Worm (Caenorhabditis elegans): ENCODE results near the gene pgph-3.

The pgph-3 gene

ce11 chrV:5739438-5739837, 24.2 kb downstream of the pgph-3 start:
- TF ChIP-seq tab-1 (GFP tag; IDR thresholded peaks at IDR 0.05) (no peak), ztf-23 (GFP tag; IDR thresholded peaks at IDR 0.05) (no peak), klf-2 (GFP tag; conservative IDR thresholded peaks at IDR 0.05) (no peak), ref-1 (GFP tag; conservative IDR thresholded peaks at IDR 0.05) (no peak), med-1 (GFP tag; optimal IDR thresholded peaks at IDR 0.05; ENCODE audit: insufficient read depth) (no peak), ztf-29 (GFP tag; IDR thresholded peaks at IDR 0.05) (no peak), T22C8.4 (GFP tag; IDR thresholded peaks at IDR 0.05) (no peak), cog-1 (tag; optimal IDR thresholded peaks at IDR 0.05) (no peak), flt-1 (GFP tag; IDR thresholded peaks at IDR 0.05) (no peak)

- TF ChIP-seq ref-1 (GFP tag; conservative IDR thresholded peaks at IDR 0.05) (no peak), tab-1 (GFP tag; IDR thresholded peaks at IDR 0.05) (no peak), ztf-23 (GFP tag; IDR thresholded peaks at IDR 0.05) (no peak), T22C8.4 (GFP tag; IDR thresholded peaks at IDR 0.05) (no peak), med-1 (GFP tag; optimal IDR thresholded peaks at IDR 0.05; ENCODE audit: insufficient read depth) (no peak), cog-1 (tag; optimal IDR thresholded peaks at IDR 0.05) (no peak), flt-1 (GFP tag; IDR thresholded peaks at IDR 0.05) (no peak), klf-2 (GFP tag; conservative IDR thresholded peaks at IDR 0.05) (no peak), ztf-29 (GFP tag; IDR thresholded peaks at IDR 0.05) (no peak)
These were observed 27.6 kb downstream of the pgph-3 start, which contains the start of gene K09H11.6 for ce11 chrV:5736068-5736467. TSS of gene K09H11.6 (minus strand) at chrV:5736168.

ce11 chrV:5730783-5731182, 32.9 kb downstream of the pgph-3 start, which contains the start of gene K09H11.15:
TSS of gene K09H11.15 (minus strand) at chrV:5730883.
- no peak for TF ChIP-seq T22C8.4 (GFP tag; IDR thresholded peaks at IDR 0.05)
- TF ChIP-seq cog-1 (tag; optimal IDR thresholded peaks at IDR 0.05), result no peak
- TF ChIP-seq tab-1 (GFP tag; IDR thresholded peaks at IDR 0.05), result no peak
- TF ChIP-seq ztf-23 (GFP tag; IDR thresholded peaks at IDR 0.05), result no peak
- no peak for TF ChIP-seq ztf-29 (GFP tag; IDR thresholded peaks at IDR 0.05)
- no peak for TF ChIP-seq ref-1 (GFP tag; conservative IDR thresholded peaks at IDR 0.05)
- no peak for TF ChIP-seq flt-1 (GFP tag; IDR thresholded peaks at IDR 0.05)
- no peak for TF ChIP-seq klf-2 (GFP tag; conservative IDR thresholded peaks at IDR 0.05)
- no peak for TF ChIP-seq med-1 (GFP tag; optimal IDR thresholded peaks at IDR 0.05; ENCODE audit: insufficient read depth)

ce11 chrV:5726463-5726862, 37.2 kb downstream of the pgph-3 start, which contains the start of gene K09H11.4:
TSS of gene K09H11.4 (minus strand) at chrV:5726563.
- TF ChIP-seq med-1 (GFP tag; optimal IDR thresholded peaks at IDR 0.05; ENCODE audit: insufficient read depth) (no peak), tab-1 (GFP tag; IDR thresholded peaks at IDR 0.05) (no peak), ztf-29 (GFP tag; IDR thresholded peaks at IDR 0.05) (no peak), ztf-23 (GFP tag; IDR thresholded peaks at IDR 0.05) (no peak), T22C8.4 (GFP tag; IDR thresholded peaks at IDR 0.05) (no peak), flt-1 (GFP tag; IDR thresholded peaks at IDR 0.05) (no peak), klf-2 (GFP tag; conservative IDR thresholded peaks at IDR 0.05) (no peak)

ce11 chrV:5724395-5724794, 39.3 kb downstream of the pgph-3 start:
- TF ChIP-seq klf-2 (GFP tag; conservative IDR thresholded peaks at IDR 0.05), result no peak
- no peak for TF ChIP-seq ref-1 (GFP tag; conservative IDR thresholded peaks at IDR 0.05)
- TF ChIP-seq ztf-29 (GFP tag; IDR thresholded peaks at IDR 0.05), result no peak
- no peak for TF ChIP-seq tab-1 (GFP tag; IDR thresholded peaks at IDR 0.05)
- no peak for TF ChIP-seq T22C8.4 (GFP tag; IDR thresholded peaks at IDR 0.05)
- no peak for TF ChIP-seq cog-1 (tag; optimal IDR thresholded peaks at IDR 0.05)
- no peak for TF ChIP-seq flt-1 (GFP tag; IDR thresholded peaks at IDR 0.05)
- no peak for TF ChIP-seq ztf-23 (GFP tag; IDR thresholded peaks at IDR 0.05)
- TF ChIP-seq med-1 (GFP tag; optimal IDR thresholded peaks at IDR 0.05; ENCODE audit: insufficient read depth), result no peak

ce11 chrV:5722093-5722492, 41.6 kb downstream of the pgph-3 start:
- TF ChIP-seq ztf-29 (GFP tag; IDR thresholded peaks at IDR 0.05) (no peak), flt-1 (GFP tag; IDR thresholded peaks at IDR 0.05) (no peak), klf-2 (GFP tag; conservative IDR thresholded peaks at IDR 0.05) (no peak)

- TF ChIP-seq cog-1 (tag; optimal IDR thresholded peaks at IDR 0.05) (no peak), flt-1 (GFP tag; IDR thresholded peaks at IDR 0.05) (no peak)
These were observed 46.3 kb downstream of the pgph-3 start, which contains the start of gene rga-3 for ce11 chrV:5717237-5717935. TSS of gene rga-3 (plus strand) at chrV:5717885.

- no peak for TF ChIP-seq klf-2 (GFP tag; conservative IDR thresholded peaks at IDR 0.05)
- TF ChIP-seq ref-1 (GFP tag; conservative IDR thresholded peaks at IDR 0.05), result no peak
- TF ChIP-seq cog-1 (tag; optimal IDR thresholded peaks at IDR 0.05), result no peak
- no peak for TF ChIP-seq ztf-23 (GFP tag; IDR thresholded peaks at IDR 0.05)
- TF ChIP-seq ztf-29 (GFP tag; IDR thresholded peaks at IDR 0.05), result no peak
- TF ChIP-seq med-1 (GFP tag; optimal IDR thresholded peaks at IDR 0.05; ENCODE audit: insufficient read depth), result no peak
- TF ChIP-seq T22C8.4 (GFP tag; IDR thresholded peaks at IDR 0.05), result no peak
- no peak for TF ChIP-seq flt-1 (GFP tag; IDR thresholded peaks at IDR 0.05)
- TF ChIP-seq tab-1 (GFP tag; IDR thresholded peaks at IDR 0.05), result no peak
These were observed 47.1 kb downstream of the pgph-3 start, which contains the start of gene K09H11.9 for ce11 chrV:5716508-5716907. TSS of gene K09H11.9 (minus strand) at chrV:5716608.

- TF ChIP-seq T22C8.4 (GFP tag; IDR thresholded peaks at IDR 0.05), result no peak
- no peak for TF ChIP-seq flt-1 (GFP tag; IDR thresholded peaks at IDR 0.05)
- TF ChIP-seq ref-1 (GFP tag; conservative IDR thresholded peaks at IDR 0.05), result no peak
- no peak for TF ChIP-seq ztf-23 (GFP tag; IDR thresholded peaks at IDR 0.05)
- TF ChIP-seq klf-2 (GFP tag; conservative IDR thresholded peaks at IDR 0.05), result no peak
- no peak for TF ChIP-seq med-1 (GFP tag; optimal IDR thresholded peaks at IDR 0.05; ENCODE audit: insufficient read depth)
- no peak for TF ChIP-seq ztf-29 (GFP tag; IDR thresholded peaks at IDR 0.05)
- TF ChIP-seq tab-1 (GFP tag; IDR thresholded peaks at IDR 0.05), result no peak
- TF ChIP-seq cog-1 (tag; optimal IDR thresholded peaks at IDR 0.05), result no peak
These were observed 50.1 kb downstream of the pgph-3 start for ce11 chrV:5713510-5713909.

- TF ChIP-seq med-1 (GFP tag; optimal IDR thresholded peaks at IDR 0.05; ENCODE audit: insufficient read depth) (no peak), ztf-23 (GFP tag; IDR thresholded peaks at IDR 0.05) (no peak)
These were observed 51.0 kb downstream of the pgph-3 start, which contains the start of gene gcst-1 for ce11 chrV:5712652-5713051. TSS of gene gcst-1 (plus strand) at chrV:5712928.

Measured in whole organism, midembryonic.